Worm (Caenorhabditis elegans): ENCODE results near the gene C05B5.16.

C05B5.16 gene

ce11 chrIII:9984604-9985003 is 27.6 kb upstream of the C05B5.16 start:
- TF ChIP-seq tra-4 (tag; optimal IDR thresholded peaks at IDR 0.05) (no peak), ets-7 (tag; optimal IDR thresholded peaks at IDR 0.05) (no peak), ama-1 (optimal IDR thresholded peaks at IDR 0.05) (no peak), hmbx-1 (tag; optimal IDR thresholded peaks at IDR 0.05) (no peak), ceh-36 (tag; optimal IDR thresholded peaks at IDR 0.05) (no peak), tbx-11 (GFP tag; IDR thresholded peaks at IDR 0.05) (no peak), F13C5.2 (tag; optimal IDR thresholded peaks at IDR 0.05) (no peak), ceh-13 (GFP tag; optimal IDR thresholded peaks at IDR 0.05) (no peak), B0310.2 (tag; optimal IDR thresholded peaks at IDR 0.05) (no peak)

- TF ChIP-seq flt-1 (GFP tag; IDR thresholded peaks at IDR 0.05) = no peak
- TF ChIP-seq tbx-37 (GFP tag; conservative IDR thresholded peaks at IDR 0.05) = no peak
- no peak for TF ChIP-seq hmbx-1 (tag; optimal IDR thresholded peaks at IDR 0.05)
- no peak for TF ChIP-seq aly-1 (tag; optimal IDR thresholded peaks at IDR 0.05)
- no peak for TF ChIP-seq ceh-13 (GFP tag; optimal IDR thresholded peaks at IDR 0.05)
- TF ChIP-seq tra-4 (tag; optimal IDR thresholded peaks at IDR 0.05) = no peak
- no peak for TF ChIP-seq pes-1 (GFP tag; IDR thresholded peaks at IDR 0.05)
- no peak for TF ChIP-seq ceh-36 (tag; optimal IDR thresholded peaks at IDR 0.05)
- no peak for TF ChIP-seq F13C5.2 (tag; optimal IDR thresholded peaks at IDR 0.05)
Observed at ce11 chrIII:9985542-9985941, 26.7 kb upstream of the C05B5.16 start.

ce11 chrIII:9986827-9987429 is 25.3 kb upstream of the C05B5.16 start, which contains the start of gene C05B5.12:
TSS of gene C05B5.12 (plus strand) at chrIII:9987379.
- TF ChIP-seq tbx-11 (GFP tag; IDR thresholded peaks at IDR 0.05) (no peak), ama-1 (optimal IDR thresholded peaks at IDR 0.05) (no peak), hnd-1 (tag; optimal IDR thresholded peaks at IDR 0.05) (no peak), tra-4 (tag; optimal IDR thresholded peaks at IDR 0.05) (no peak), B0310.2 (tag; optimal IDR thresholded peaks at IDR 0.05) (no peak)

- TF ChIP-seq aly-1 (tag; optimal IDR thresholded peaks at IDR 0.05) = no peak
- TF ChIP-seq scrt-1 (GFP tag; IDR thresholded peaks at IDR 0.05) = no peak
- TF ChIP-seq hmbx-1 (tag; optimal IDR thresholded peaks at IDR 0.05) = no peak
Observed at ce11 chrIII:9988352-9988751, 23.9 kb upstream of the C05B5.16 start, which contains the start of gene C05B5.1. TSS of gene C05B5.1 (minus strand) at chrIII:9988452.

ce11 chrIII:9991324-9991723 is 20.9 kb upstream of the C05B5.16 start:
- TF ChIP-seq pes-1 (GFP tag; IDR thresholded peaks at IDR 0.05) (no peak), sea-1 (GFP tag; conservative IDR thresholded peaks at IDR 0.05) (no peak), hnd-1 (tag; optimal IDR thresholded peaks at IDR 0.05) (no peak), tbx-37 (GFP tag; conservative IDR thresholded peaks at IDR 0.05) (no peak), aly-1 (tag; optimal IDR thresholded peaks at IDR 0.05) (no peak), ceh-36 (tag; optimal IDR thresholded peaks at IDR 0.05) (no peak), F13C5.2 (tag; optimal IDR thresholded peaks at IDR 0.05) (no peak), tra-4 (tag; optimal IDR thresholded peaks at IDR 0.05) (no peak), hmg-4 (GFP tag; optimal IDR thresholded peaks at IDR 0.05) (no peak), B0310.2 (tag; optimal IDR thresholded peaks at IDR 0.05) (no peak), ets-7 (tag; optimal IDR thresholded peaks at IDR 0.05) (no peak), tbx-11 (GFP tag; IDR thresholded peaks at IDR 0.05) (no peak), ama-1 (optimal IDR thresholded peaks at IDR 0.05) (no peak), hmbx-1 (tag; optimal IDR thresholded peaks at IDR 0.05) (no peak), ceh-13 (GFP tag; optimal IDR thresholded peaks at IDR 0.05) (no peak), flt-1 (GFP tag; IDR thresholded peaks at IDR 0.05) (no peak), scrt-1 (GFP tag; IDR thresholded peaks at IDR 0.05) (no peak)

ce11 chrIII:9993535-9993934 is 18.7 kb upstream of the C05B5.16 start, which contains the start of gene C05B5.4:
TSS of gene C05B5.4 (plus strand) at chrIII:9993885.
- TF ChIP-seq hmbx-1 (tag; optimal IDR thresholded peaks at IDR 0.05) = no peak

- TF ChIP-seq tbx-11 (GFP tag; IDR thresholded peaks at IDR 0.05) = no peak
- no peak for TF ChIP-seq ama-1 (optimal IDR thresholded peaks at IDR 0.05)
- no peak for TF ChIP-seq hmbx-1 (tag; optimal IDR thresholded peaks at IDR 0.05)
Observed at ce11 chrIII:9997890-9998289, 14.3 kb upstream of the C05B5.16 start, which contains the start of gene pqn-8. TSS of gene pqn-8 (minus strand) at chrIII:9997990.

- TF ChIP-seq tbx-11 (GFP tag; IDR thresholded peaks at IDR 0.05) (no peak), hnd-1 (tag; optimal IDR thresholded peaks at IDR 0.05) (no peak), tra-4 (tag; optimal IDR thresholded peaks at IDR 0.05) (no peak), ceh-36 (tag; optimal IDR thresholded peaks at IDR 0.05) (no peak), scrt-1 (GFP tag; IDR thresholded peaks at IDR 0.05) (no peak), flt-1 (GFP tag; IDR thresholded peaks at IDR 0.05) (no peak), hmbx-1 (tag; optimal IDR thresholded peaks at IDR 0.05) (no peak), ceh-13 (GFP tag; optimal IDR thresholded peaks at IDR 0.05) (no peak), B0310.2 (tag; optimal IDR thresholded peaks at IDR 0.05) (no peak), pes-1 (GFP tag; IDR thresholded peaks at IDR 0.05) (no peak), F13C5.2 (tag; optimal IDR thresholded peaks at IDR 0.05) (no peak), ama-1 (optimal IDR thresholded peaks at IDR 0.05) (no peak), hmg-4 (GFP tag; optimal IDR thresholded peaks at IDR 0.05) (no peak), sea-1 (GFP tag; conservative IDR thresholded peaks at IDR 0.05) (no peak), tbx-37 (GFP tag; conservative IDR thresholded peaks at IDR 0.05) (no peak)
Observed at ce11 chrIII:9999235-9999634, 13.0 kb upstream of the C05B5.16 start, which contains the start of gene C05B5.17. TSS of gene C05B5.17 (minus strand) at chrIII:9999335.

- no peak for TF ChIP-seq tbx-11 (GFP tag; IDR thresholded peaks at IDR 0.05)
- TF ChIP-seq sea-1 (GFP tag; conservative IDR thresholded peaks at IDR 0.05) = no peak
- no peak for TF ChIP-seq ceh-13 (GFP tag; optimal IDR thresholded peaks at IDR 0.05)
- no peak for TF ChIP-seq ceh-36 (tag; optimal IDR thresholded peaks at IDR 0.05)
- no peak for TF ChIP-seq ets-7 (tag; optimal IDR thresholded peaks at IDR 0.05)
- TF ChIP-seq hmg-4 (GFP tag; optimal IDR thresholded peaks at IDR 0.05) = no peak
- no peak for TF ChIP-seq flt-1 (GFP tag; IDR thresholded peaks at IDR 0.05)
- TF ChIP-seq pes-1 (GFP tag; IDR thresholded peaks at IDR 0.05) = no peak
- TF ChIP-seq scrt-1 (GFP tag; IDR thresholded peaks at IDR 0.05) = no peak
- no peak for TF ChIP-seq B0310.2 (tag; optimal IDR thresholded peaks at IDR 0.05)
- TF ChIP-seq tbx-37 (GFP tag; conservative IDR thresholded peaks at IDR 0.05) = no peak
- no peak for TF ChIP-seq ama-1 (optimal IDR thresholded peaks at IDR 0.05)
- no peak for TF ChIP-seq aly-1 (tag; optimal IDR thresholded peaks at IDR 0.05)
- TF ChIP-seq tra-4 (tag; optimal IDR thresholded peaks at IDR 0.05) = no peak
- no peak for TF ChIP-seq hmbx-1 (tag; optimal IDR thresholded peaks at IDR 0.05)
- no peak for TF ChIP-seq F13C5.2 (tag; optimal IDR thresholded peaks at IDR 0.05)
- TF ChIP-seq hnd-1 (tag; optimal IDR thresholded peaks at IDR 0.05) = no peak
Observed at ce11 chrIII:10000428-10000827, 11.8 kb upstream of the C05B5.16 start, which contains the start of gene C05B5.2. TSS of gene C05B5.2 (minus strand) at chrIII:10000528.
